Worm (Caenorhabditis elegans) whole organism, L2 larva: ENCODE data around the gene Y57A10B.6.
A peak's percentile ranks its signal among the peaks of the same experiment; 100 is the strongest.

Experiments
- C34F6.9 ChIP-seq: fragments of 150-350 bp; optimal IDR thresholded peaks from 2 replicates; lab custom pipeline; 2014; ENCODE audit warnings: missing biosample characterization, missing genetic modification characterization
- F13H6.1 ChIP-seq: sonication (generic microtip); optimal IDR thresholded peaks from 2 replicates; lab custom pipeline; 2016; ENCODE audit warnings: missing genetic modification characterization, missing compliant biosample characterization
- R02D3.7 ChIP-seq: fragments of 150-350 bp; optimal IDR thresholded peaks from 2 replicates; lab custom pipeline; 2014; ENCODE audit warnings: missing biosample characterization, missing genetic modification characterization
- Y55F3AM.14 ChIP-seq: fragments of 200-800 bp; sonication (Bioruptor generic); optimal IDR thresholded peaks from 2 replicates; lab custom pipeline; 2018; ENCODE audit warnings: mild to moderate bottlenecking, missing genetic modification characterization, missing compliant biosample characterization
- ZK546.5 ChIP-seq: sonication (generic microtip); optimal IDR thresholded peaks from 2 replicates; lab custom pipeline; 2017; ENCODE audit warnings: missing biosample characterization, missing genetic modification characterization
- alr-1 ChIP-seq: fragments of 150-350 bp; optimal IDR thresholded peaks from 2 replicates; lab custom pipeline; 2014; ENCODE audit warnings: missing biosample characterization, missing genetic modification characterization
- aly-2 ChIP-seq: fragments of 150-350 bp; optimal IDR thresholded peaks from 2 replicates; lab custom pipeline; 2014; ENCODE audit warnings: missing biosample characterization, missing genetic modification characterization
- ama-1 ChIP-seq: fragments of 150-350 bp; optimal IDR thresholded peaks from 2 replicates; lab custom pipeline; 2018; ENCODE audit warnings: inconsistent platforms
- blmp-1 ChIP-seq: sonication (generic microtip); optimal IDR thresholded peaks from 2 replicates; lab custom pipeline; 2017; ENCODE audit warnings: missing genetic modification characterization, mild to moderate bottlenecking, missing compliant biosample characterization, antibody characterized with exemption, moderate library complexity; ENCODE audit not compliant: insufficient read depth
- ceh-16 ChIP-seq: fragments of 150-350 bp; optimal IDR thresholded peaks from 2 replicates; lab custom pipeline; 2014; ENCODE audit warnings: missing biosample characterization, missing genetic modification characterization
- ceh-82 ChIP-seq: fragments of 150-350 bp; optimal IDR thresholded peaks from 2 replicates; lab custom pipeline; 2014; ENCODE audit warnings: missing biosample characterization, missing genetic modification characterization
- crh-2 ChIP-seq: sonication (generic microtip); optimal IDR thresholded peaks from 2 replicates; lab custom pipeline; 2017; ENCODE audit warnings: missing biosample characterization, missing genetic modification characterization
- dmd-4 ChIP-seq: sonication (generic microtip); optimal IDR thresholded peaks from 2 replicates; lab custom pipeline; 2017; ENCODE audit warnings: missing biosample characterization, missing genetic modification characterization
- egl-27 ChIP-seq: sonication (generic microtip); optimal IDR thresholded peaks from 3 replicates; lab custom pipeline; 2017; ENCODE audit warnings: missing biosample characterization, missing genetic modification reagents, missing genetic modification characterization
- elt-1 ChIP-seq: fragments of 150-350 bp; optimal IDR thresholded peaks from 2 replicates; lab custom pipeline; 2014; ENCODE audit warnings: missing biosample characterization, missing genetic modification characterization
- elt-3 ChIP-seq: sonication (generic microtip); optimal IDR thresholded peaks from 2 replicates; lab custom pipeline; 2017; ENCODE audit warnings: missing biosample characterization, missing genetic modification characterization
- fos-1 ChIP-seq: fragments of 150-350 bp; optimal IDR thresholded peaks from 2 replicates; lab custom pipeline; 2014; ENCODE audit warnings: missing biosample characterization, missing genetic modification characterization
- gmeb-1 ChIP-seq: fragments of 150-350 bp; optimal IDR thresholded peaks from 2 replicates; lab custom pipeline; 2014; ENCODE audit warnings: missing biosample characterization, missing genetic modification characterization
- lin-11 ChIP-seq: fragments of 150-350 bp; sonication (generic microtip); optimal IDR thresholded peaks from 2 replicates; lab custom pipeline; 2014; ENCODE audit warnings: missing biosample characterization, missing genetic modification characterization, inconsistent platforms, mixed read lengths
- lin-13 ChIP-seq: fragments of 150-350 bp; optimal IDR thresholded peaks from 2 replicates; lab custom pipeline; 2014; ENCODE audit warnings: missing biosample characterization, missing genetic modification reagents, missing genetic modification characterization
- lin-39 ChIP-seq: fragments of 150-350 bp; optimal IDR thresholded peaks from 2 replicates; lab custom pipeline; 2014; ENCODE audit warnings: missing biosample characterization, missing genetic modification reagents, missing genetic modification characterization
- lsy-2 ChIP-seq, 2 experiments: fragments of 150-350 bp in 1 of 2; sonication (generic microtip) in 1 of 2; optimal IDR thresholded peaks; 2 replicates each; lab custom pipeline; 2014 to 2017; ENCODE audit warnings: missing biosample characterization in 2 of 2, missing genetic modification characterization in 2 of 2
- mab-5 ChIP-seq: fragments of 150-350 bp; optimal IDR thresholded peaks from 2 replicates; lab custom pipeline; 2014; ENCODE audit warnings: missing biosample characterization, missing genetic modification characterization
- mbf-1 ChIP-seq: sonication (generic microtip); optimal IDR thresholded peaks from 2 replicates; lab custom pipeline; 2017; ENCODE audit warnings: missing biosample characterization, missing genetic modification characterization
- mdl-1 ChIP-seq, 2 experiments: fragments of 150-350 bp in 1 of 2; sonication (generic microtip) in 1 of 2; optimal IDR thresholded peaks; 2 replicates each; lab custom pipeline; 2017; ENCODE audit warnings: missing biosample characterization in 2 of 2, missing genetic modification characterization in 2 of 2
- nhr-10 ChIP-seq: sonication (generic microtip); optimal IDR thresholded peaks from 2 replicates; lab custom pipeline; 2017; ENCODE audit warnings: missing biosample characterization, missing genetic modification characterization
- nhr-11 ChIP-seq: fragments of 150-350 bp; optimal IDR thresholded peaks from 2 replicates; lab custom pipeline; 2014; ENCODE audit warnings: missing biosample characterization, missing genetic modification characterization
- nhr-12 ChIP-seq: fragments of 150-350 bp; optimal IDR thresholded peaks from 2 replicates; lab custom pipeline; 2014; ENCODE audit warnings: missing biosample characterization, missing genetic modification characterization
- nhr-129 ChIP-seq: fragments of 150-350 bp; optimal IDR thresholded peaks from 2 replicates; lab custom pipeline; 2014; ENCODE audit warnings: missing biosample characterization, missing genetic modification characterization
- nhr-21 ChIP-seq: fragments of 150-350 bp; optimal IDR thresholded peaks from 2 replicates; lab custom pipeline; 2014; ENCODE audit warnings: missing biosample characterization, missing genetic modification characterization
- nhr-23 ChIP-seq: fragments of 150-350 bp; optimal IDR thresholded peaks from 2 replicates; lab custom pipeline; 2014; ENCODE audit warnings: missing biosample characterization, missing genetic modification reagents, missing genetic modification characterization
- nhr-237 ChIP-seq: fragments of 150-350 bp; optimal IDR thresholded peaks from 2 replicates; lab custom pipeline; 2014; ENCODE audit warnings: missing biosample characterization, missing genetic modification characterization
- nhr-25 ChIP-seq: fragments of 150-350 bp; sonication (generic microtip); optimal IDR thresholded peaks from 3 replicates; lab custom pipeline; 2014; ENCODE audit warnings: missing biosample characterization, missing genetic modification characterization
- nhr-6 ChIP-seq: fragments of 150-350 bp; optimal IDR thresholded peaks from 2 replicates; lab custom pipeline; 2014; ENCODE audit warnings: missing biosample characterization, missing genetic modification characterization
- nhr-77 ChIP-seq: fragments of 150-350 bp; optimal IDR thresholded peaks from 2 replicates; lab custom pipeline; 2014; ENCODE audit warnings: missing biosample characterization, missing genetic modification characterization
- peb-1 ChIP-seq: fragments of 150-350 bp; optimal IDR thresholded peaks from 2 replicates; lab custom pipeline; 2014; ENCODE audit warnings: missing biosample characterization, missing genetic modification characterization
- sem-4 ChIP-seq: fragments of 150-350 bp; optimal IDR thresholded peaks from 2 replicates; lab custom pipeline; 2014; ENCODE audit warnings: missing biosample characterization, missing genetic modification reagents, missing genetic modification characterization
- skn-1 ChIP-seq: sonication (generic microtip); optimal IDR thresholded peaks from 2 replicates; lab custom pipeline; 2017; ENCODE audit warnings: missing biosample characterization, missing genetic modification characterization
- sma-3 ChIP-seq: sonication (generic microtip); optimal IDR thresholded peaks from 2 replicates; lab custom pipeline; 2016; ENCODE audit warnings: missing genetic modification reagents, missing genetic modification characterization, missing compliant biosample characterization
- sma-9 ChIP-seq, 2 experiments: fragments of 150-350 bp in 1 of 2; sonication (generic microtip) in 1 of 2; optimal IDR thresholded peaks; 2 replicates each; lab custom pipeline; 2014 to 2016; ENCODE audit warnings: missing genetic modification characterization in 2 of 2, mild to moderate bottlenecking in 1 of 2, missing biosample characterization in 1 of 2, missing compliant biosample characterization in 1 of 2, missing genetic modification reagents in 1 of 2, moderate library complexity in 1 of 2
- snpc-4 ChIP-seq: fragments of 150-350 bp; optimal IDR thresholded peaks from 2 replicates; lab custom pipeline; 2014; ENCODE audit warnings: missing biosample characterization, missing genetic modification characterization
- unc-39 ChIP-seq: fragments of 150-350 bp; optimal IDR thresholded peaks from 2 replicates; lab custom pipeline; 2014; ENCODE audit warnings: missing biosample characterization, missing genetic modification characterization
- unc-55 ChIP-seq: fragments of 150-350 bp; sonication (generic microtip); optimal IDR thresholded peaks from 3 replicates; lab custom pipeline; 2014; ENCODE audit warnings: missing biosample characterization, missing genetic modification reagents, missing genetic modification characterization
- unc-62 ChIP-seq: fragments of 150-350 bp; optimal IDR thresholded peaks from 2 replicates; lab custom pipeline; 2014; ENCODE audit warnings: missing biosample characterization, missing genetic modification reagents, missing genetic modification characterization
- zag-1 ChIP-seq: fragments of 150-350 bp; optimal IDR thresholded peaks from 2 replicates; lab custom pipeline; 2014; ENCODE audit warnings: missing biosample characterization, missing genetic modification characterization
- ztf-1 ChIP-seq: fragments of 200-800 bp; sonication (Bioruptor generic); conservative IDR thresholded peaks from 2 replicates; pipeline ENCODE4 v1.3.6; 2022; ENCODE audit warnings: missing genetic modification characterization, missing compliant biosample characterization
- ztf-11 ChIP-seq: sonication (generic microtip); optimal IDR thresholded peaks from 2 replicates; lab custom pipeline; 2017; ENCODE audit warnings: missing biosample characterization, missing genetic modification characterization
- ztf-4 ChIP-seq: fragments of 150-350 bp; optimal IDR thresholded peaks from 2 replicates; lab custom pipeline; 2014; ENCODE audit warnings: missing biosample characterization, missing genetic modification characterization

Gene Y57A10B.6

DNA sequence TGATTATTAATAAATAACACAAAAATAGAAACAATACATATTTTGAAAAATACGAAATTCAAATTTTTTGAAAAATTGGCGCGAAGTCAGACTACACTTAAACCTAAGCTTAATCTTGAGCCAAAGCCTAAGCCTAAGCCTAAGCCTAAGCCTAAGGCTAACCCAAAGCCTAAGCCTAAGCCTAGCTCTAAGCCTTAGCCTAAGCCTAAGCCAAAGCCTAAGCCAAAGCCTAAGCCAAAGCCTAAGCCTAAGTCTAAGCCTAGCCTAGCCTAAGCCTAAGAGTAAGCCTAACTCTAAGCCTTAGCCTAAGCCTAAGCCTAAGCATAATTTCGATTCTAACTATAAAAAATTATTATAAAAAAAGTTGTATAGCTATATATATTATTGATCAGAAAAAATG lies 9.0 kb upstream of the Y57A10B.6 start:
- no peak for TF ChIP-seq ztf-4
- no peak for TF ChIP-seq nhr-25 (tag; lab: Kevin White, UChicago)
- TF ChIP-seq sma-3, result no peak
- TF ChIP-seq nhr-23 (tag; lab: Kevin White, UChicago), result no peak
- no peak for TF ChIP-seq nhr-6 (tag; lab: Kevin White, UChicago)
- TF ChIP-seq lin-11 (tag; lab: Kevin White, UChicago), result no peak
- TF ChIP-seq mab-5 (tag; lab: Kevin White, UChicago), result no peak
- no peak for TF ChIP-seq unc-39 (tag; lab: Kevin White, UChicago)

DNA sequence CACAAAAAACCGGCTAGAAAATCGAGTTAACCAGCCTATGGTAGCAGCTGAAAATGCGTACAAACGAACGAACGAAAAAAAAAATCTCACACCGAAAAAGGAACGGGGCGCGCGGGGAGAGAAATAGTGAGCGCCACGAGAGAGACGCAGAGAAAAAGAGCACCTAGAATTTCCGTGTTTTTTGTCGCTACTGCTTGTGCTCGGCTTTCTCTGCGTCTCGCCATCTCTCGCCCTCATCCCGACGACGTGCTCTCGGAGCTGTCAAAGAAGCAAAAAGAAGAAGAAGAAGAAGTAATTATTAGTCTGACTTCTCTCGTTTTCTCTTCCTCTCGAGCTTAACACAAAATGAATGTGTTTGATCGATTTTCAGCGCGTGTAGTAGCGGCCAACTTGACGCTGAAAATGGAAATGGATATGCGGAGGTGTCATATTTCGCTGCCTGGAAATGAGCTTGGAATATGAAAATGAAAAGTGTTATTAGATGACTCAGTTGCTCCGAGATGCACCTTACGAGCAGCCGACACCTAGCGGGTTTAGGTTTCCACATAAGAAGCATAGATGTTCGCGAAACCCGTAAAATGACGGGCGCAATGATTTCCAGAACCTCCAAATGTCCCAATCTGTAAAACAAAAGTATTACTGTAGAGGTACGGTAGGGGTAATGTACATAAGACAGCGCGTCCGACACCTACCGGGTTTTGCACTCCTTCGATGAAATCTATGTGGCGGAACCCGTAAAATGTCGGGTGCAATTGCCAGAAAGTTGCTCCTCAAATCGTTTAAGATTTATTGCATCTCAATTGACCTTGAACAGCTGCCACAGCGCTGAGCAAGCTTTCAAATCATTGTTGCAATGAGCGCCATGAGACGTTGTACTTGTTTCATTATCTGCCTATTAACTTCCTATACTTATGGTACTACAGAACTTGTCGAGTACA lies 7.0 kb upstream of the Y57A10B.6 start, which contains the start of gene btb-14:
TSS of gene btb-14 (plus strand) at position 839 of the 938 bp plus-strand sequence.
- no peak for TF ChIP-seq ztf-11 (tag; lab: Kevin White, UChicago)
- TF ChIP-seq skn-1 (tag; lab: Kevin White, UChicago), result no peak
- no peak for TF ChIP-seq blmp-1 (tag; lab: Kevin White, UChicago)
- TF ChIP-seq F13H6.1, result peak; percentile 22
- TF ChIP-seq ceh-16 (tag; lab: Kevin White, UChicago), result no peak
- TF ChIP-seq elt-3 (tag; lab: Kevin White, UChicago), result no peak
- no peak for TF ChIP-seq lin-39 (tag; lab: Kevin White, UChicago)
- TF ChIP-seq ama-1, result no peak
- no peak for TF ChIP-seq nhr-11 (tag; lab: Kevin White, UChicago)
- no peak for TF ChIP-seq ztf-1 (GFP tag; lab: Robert Waterston, UW)
- TF ChIP-seq sem-4 (tag; lab: Kevin White, UChicago), result no peak
- no peak for TF ChIP-seq ZK546.5 (tag; lab: Kevin White, UChicago)
- TF ChIP-seq unc-39 (tag; lab: Kevin White, UChicago), result no peak
- TF ChIP-seq nhr-25 (tag; lab: Kevin White, UChicago), result no peak
- no peak for TF ChIP-seq alr-1 (tag; lab: Kevin White, UChicago)
- TF ChIP-seq nhr-10 (tag; lab: Kevin White, UChicago), result no peak
- TF ChIP-seq zag-1 (tag; lab: Kevin White, UChicago), result no peak
- TF ChIP-seq nhr-6 (tag; lab: Kevin White, UChicago), result no peak
- peak; percentile 90 for TF ChIP-seq snpc-4 (tag; lab: Kevin White, UChicago)
- no peak for TF ChIP-seq crh-2 (tag; lab: Kevin White, UChicago)
- no peak for TF ChIP-seq peb-1 (tag; lab: Kevin White, UChicago)
- TF ChIP-seq elt-1 (tag; lab: Kevin White, UChicago), result no peak
- TF ChIP-seq sma-9 (GFP tag; optimal IDR thresholded peaks at IDR 0.05; lab: Kevin White, UChicago), result peak; percentile 10
- TF ChIP-seq sma-9 (tag; optimal IDR thresholded peaks at IDR 0.05; lab: Kevin White, UChicago), result no peak
- no peak for TF ChIP-seq dmd-4 (tag; lab: Kevin White, UChicago)
- no peak for TF ChIP-seq lin-11 (tag; lab: Kevin White, UChicago)
- peak; percentile 22 for TF ChIP-seq egl-27 (tag; lab: Kevin White, UChicago)
- no peak for TF ChIP-seq nhr-237
- TF ChIP-seq mdl-1 (tag; optimal IDR thresholded peaks at IDR 0.05; lab: Kevin White, UChicago), result no peak
- TF ChIP-seq mab-5 (tag; lab: Kevin White, UChicago), result no peak
- no peak for TF ChIP-seq R02D3.7 (tag; lab: Kevin White, UChicago)
- TF ChIP-seq lsy-2 (tag; optimal IDR thresholded peaks at IDR 0.05; lab: Kevin White, UChicago), result peak in 1 of 2 experiments; percentile 48
- no peak for TF ChIP-seq Y55F3AM.14 (GFP tag; lab: Kevin White, UChicago)
- peak; percentile 67 for TF ChIP-seq unc-55 (GFP tag; lab: Kevin White, UChicago)
- no peak for TF ChIP-seq fos-1 (tag; lab: Kevin White, UChicago)
- no peak for TF ChIP-seq nhr-21 (tag; lab: Kevin White, UChicago)
- TF ChIP-seq lin-13, result peak; percentile 17
- TF ChIP-seq nhr-12, result no peak
- TF ChIP-seq nhr-77 (tag; lab: Kevin White, UChicago), result no peak
- no peak for TF ChIP-seq gmeb-1 (tag; lab: Kevin White, UChicago)
- TF ChIP-seq ztf-4, result no peak
- TF ChIP-seq mbf-1, result no peak
- no peak for TF ChIP-seq nhr-23 (tag; lab: Kevin White, UChicago)
- TF ChIP-seq sma-3, result no peak
- peak; percentile 59 for TF ChIP-seq C34F6.9 (tag; lab: Kevin White, UChicago)
- TF ChIP-seq unc-62, result no peak
- no peak for TF ChIP-seq aly-2
- no peak for TF ChIP-seq ceh-82
- peak; percentile 2 for TF ChIP-seq nhr-129 (tag; lab: Kevin White, UChicago)
- TF ChIP-seq, all 48 proteins: peak for 9
